Fruit fly (Drosophila melanogaster) whole organism, adult: Measurements from ENCODE around the gene Vps53.

Source experiments
- CG11617 ChIP-seq: fragments of 200-800 bp; sonication (Bioruptor generic); optimal IDR thresholded peaks from 2 replicates; lab custom pipeline; 2017; ENCODE audit warnings: mild to moderate bottlenecking, missing biosample characterization, missing genetic modification reagents, missing genetic modification characterization
- CG12768 ChIP-seq: fragments of 200-800 bp; sonication (Bioruptor generic); optimal IDR thresholded peaks from 2 replicates; lab custom pipeline; 2017; ENCODE audit warnings: missing biosample characterization, missing genetic modification characterization, mild to moderate bottlenecking, moderate library complexity, missing genetic modification reagents
- CG14711 ChIP-seq: fragments of 200-800 bp; sonication (Bioruptor generic); optimal IDR thresholded peaks from 2 replicates; lab custom pipeline; 2018; ENCODE audit warnings: missing biosample characterization, mild to moderate bottlenecking, missing genetic modification characterization, moderate library complexity
- CG1620 ChIP-seq: fragments of 200-800 bp; sonication (Bioruptor generic); optimal IDR thresholded peaks from 2 replicates; lab custom pipeline; 2016; ENCODE audit warnings: missing biosample characterization, missing genetic modification characterization
- CG33017 ChIP-seq: fragments of 200-800 bp; sonication (Bioruptor generic); optimal IDR thresholded peaks from 2 replicates; lab custom pipeline; 2018; ENCODE audit warnings: missing biosample characterization, mild to moderate bottlenecking, missing genetic modification characterization, moderate library complexity
- CG5204 ChIP-seq: fragments of 200-800 bp; sonication (Bioruptor generic); optimal IDR thresholded peaks from 2 replicates; lab custom pipeline; 2016; ENCODE audit warnings: missing biosample characterization, missing genetic modification characterization
- CG7045 ChIP-seq: fragments of 200-800 bp; sonication (Bioruptor generic); optimal IDR thresholded peaks from 2 replicates; lab custom pipeline; 2017; ENCODE audit warnings: missing biosample characterization, mild to moderate bottlenecking, missing genetic modification characterization
- CG7101 ChIP-seq: fragments of 200-800 bp; sonication (Bioruptor generic); optimal IDR thresholded peaks from 2 replicates; lab custom pipeline; 2018; ENCODE audit warnings: missing biosample characterization, mild to moderate bottlenecking, missing genetic modification characterization, moderate library complexity
- Clk ChIP-seq: fragments of 200-800 bp; sonication (Bioruptor generic); optimal IDR thresholded peaks from 2 replicates; lab custom pipeline; 2017; ENCODE audit warnings: missing biosample characterization, missing genetic modification characterization
- Crg-1 ChIP-seq: fragments of 200-800 bp; sonication (Bioruptor generic); optimal IDR thresholded peaks from 2 replicates; lab custom pipeline; 2016; ENCODE audit warnings: missing biosample characterization, missing genetic modification characterization
- Hr96 ChIP-seq: fragments of 200-800 bp; sonication (Bioruptor generic); optimal IDR thresholded peaks from 2 replicates; lab custom pipeline; 2016; ENCODE audit warnings: missing biosample characterization, missing genetic modification characterization
- Mnt ChIP-seq: fragments of 200-800 bp; sonication (Bioruptor generic); optimal IDR thresholded peaks from 2 replicates; lab custom pipeline; 2016; ENCODE audit warnings: missing biosample characterization, mild to moderate bottlenecking, missing genetic modification characterization
- bab1 ChIP-seq: fragments of 200-800 bp; sonication (Bioruptor generic); optimal IDR thresholded peaks from 3 replicates; lab custom pipeline; 2019; ENCODE audit warnings: missing biosample characterization, mild to moderate bottlenecking, missing genetic modification characterization, moderate library complexity
- cic ChIP-seq: fragments of 200-800 bp; sonication (Bioruptor generic); optimal IDR thresholded peaks from 2 replicates; lab custom pipeline; 2017; ENCODE audit warnings: missing biosample characterization, mild to moderate bottlenecking, missing genetic modification characterization, moderate library complexity
- cnc ChIP-seq, 2 experiments: fragments of >200 bp; optimal IDR thresholded peaks; 2 replicates each; lab custom pipeline; 2017
- kay ChIP-seq: fragments of 200-800 bp; sonication (Bioruptor generic); peaks from one replicate; lab custom pipeline; 2016; ENCODE audit warnings: missing biosample characterization, missing genetic modification characterization, borderline replicate concordance
- ovo ChIP-seq: fragments of 200-800 bp; sonication (Bioruptor generic); optimal IDR thresholded peaks from 2 replicates; lab custom pipeline; 2016; ENCODE audit warnings: missing biosample characterization, missing genetic modification characterization
- pad ChIP-seq: fragments of 200-800 bp; sonication (Bioruptor generic); optimal IDR thresholded peaks from 3 replicates; lab custom pipeline; 2017; ENCODE audit warnings: missing biosample characterization, missing genetic modification characterization, mild to moderate bottlenecking, moderate library complexity, missing genetic modification reagents
- tj ChIP-seq: fragments of 200-800 bp; sonication (Bioruptor generic); optimal IDR thresholded peaks from 3 replicates; lab custom pipeline; 2017; ENCODE audit warnings: missing biosample characterization, mild to moderate bottlenecking, missing genetic modification characterization, moderate library complexity
- toe ChIP-seq: fragments of 200-800 bp; sonication (Bioruptor generic); optimal IDR thresholded peaks from 2 replicates; lab custom pipeline; 2016; ENCODE audit warnings: missing biosample characterization, missing genetic modification characterization

Gene Vps53

dm6 chr2L:4346619-4347310 is 39.1 kb downstream of the Vps53 start:
- TF ChIP-seq Mnt (no peak), kay (GFP tag; lab: Kevin White, UChicago) (no peak), pad (GFP tag; lab: Kevin White, UChicago) (peak; percentile 14), bab1 (GFP tag; lab: Kevin White, UChicago) (no peak), CG5204 (GFP tag; lab: Kevin White, UChicago) (no peak), cic (no peak), cnc (optimal IDR thresholded peaks at IDR 0.05; lab: Kevin White, UChicago) (no peak), Hr96 (GFP tag; lab: Kevin White, UChicago) (peak; percentile 9), CG14711 (tag; lab: Kevin White, UChicago) (no peak)

dm6 chr2L:4345569-4346131 is 40.2 kb downstream of the Vps53 start:
- TF ChIP-seq pad (GFP tag; lab: Kevin White, UChicago) (peak; percentile 8), bab1 (GFP tag; lab: Kevin White, UChicago) (peak; percentile 52), cic (no peak), CG12768 (GFP tag; lab: Kevin White, UChicago) (no peak), CG7101 (tag; lab: Kevin White, UChicago) (peak; percentile 2), Crg-1 (no peak), cnc (optimal IDR thresholded peaks at IDR 0.05; lab: Kevin White, UChicago) (no peak), CG1620 (GFP tag; lab: Kevin White, UChicago) (no peak), CG11617 (no peak), CG5204 (GFP tag; lab: Kevin White, UChicago) (no peak), CG7045 (GFP tag; lab: Kevin White, UChicago) (no peak), Clk (GFP tag; lab: Kevin White, UChicago) (no peak), Hr96 (GFP tag; lab: Kevin White, UChicago) (no peak), kay (GFP tag; lab: Kevin White, UChicago) (no peak), CG14711 (tag; lab: Kevin White, UChicago) (no peak)

- TF ChIP-seq Hr96 (GFP tag; lab: Kevin White, UChicago), result peak; percentile 94
- TF ChIP-seq ovo, result no peak
- no peak for TF ChIP-seq CG1620 (GFP tag; lab: Kevin White, UChicago)
- TF ChIP-seq CG33017, result peak; percentile 1
- no peak for TF ChIP-seq CG14711 (tag; lab: Kevin White, UChicago)
- TF ChIP-seq bab1 (GFP tag; lab: Kevin White, UChicago), result no peak
- no peak for TF ChIP-seq CG5204 (GFP tag; lab: Kevin White, UChicago)
- TF ChIP-seq Crg-1, result no peak
- TF ChIP-seq CG12768 (GFP tag; lab: Kevin White, UChicago), result no peak
- TF ChIP-seq tj (GFP tag; lab: Kevin White, UChicago), result no peak
- no peak for TF ChIP-seq CG7101 (tag; lab: Kevin White, UChicago)
- no peak for TF ChIP-seq pad (GFP tag; lab: Kevin White, UChicago)
- no peak for TF ChIP-seq Clk (GFP tag; lab: Kevin White, UChicago)
- TF ChIP-seq Mnt, result no peak
- TF ChIP-seq CG7045 (GFP tag; lab: Kevin White, UChicago), result no peak
- TF ChIP-seq cic, result peak; percentile 58
- TF ChIP-seq CG11617, result no peak
- no peak for TF ChIP-seq toe (GFP tag; lab: Kevin White, UChicago)
- TF ChIP-seq kay (GFP tag; lab: Kevin White, UChicago), result peak; percentile 55
- no peak for TF ChIP-seq cnc (optimal IDR thresholded peaks at IDR 0.05; lab: Kevin White, UChicago)
Measured at dm6 chr2L:4339780-4340694, 45.8 kb downstream of the Vps53 start.

dm6 chr2L:4335979-4336378 is 49.9 kb downstream of the Vps53 start:
- TF ChIP-seq Clk (GFP tag; lab: Kevin White, UChicago) (no peak), cnc (optimal IDR thresholded peaks at IDR 0.05; lab: Kevin White, UChicago) (no peak), tj (GFP tag; lab: Kevin White, UChicago) (no peak), cic (no peak), Mnt (no peak)

dm6 chr2L:4334971-4335436 is 50.9 kb downstream of the Vps53 start:
- TF ChIP-seq ovo (no peak), cnc (optimal IDR thresholded peaks at IDR 0.05; lab: Kevin White, UChicago) (no peak), toe (GFP tag; lab: Kevin White, UChicago) (no peak), Clk (GFP tag; lab: Kevin White, UChicago) (no peak), bab1 (GFP tag; lab: Kevin White, UChicago) (no peak), CG1620 (GFP tag; lab: Kevin White, UChicago) (no peak), Mnt (no peak), CG33017 (no peak), CG14711 (tag; lab: Kevin White, UChicago) (no peak), Crg-1 (no peak), CG7101 (tag; lab: Kevin White, UChicago) (no peak), tj (GFP tag; lab: Kevin White, UChicago) (no peak), kay (GFP tag; lab: Kevin White, UChicago) (no peak), CG12768 (GFP tag; lab: Kevin White, UChicago) (no peak), CG11617 (no peak), Hr96 (GFP tag; lab: Kevin White, UChicago) (no peak)
